Fruit fly (Drosophila melanogaster) whole organism, wandering third instar larva: ENCODE results near the gene CG9519.

Source experiments
- HLH106 ChIP-seq: fragments of 200-800 bp; optimal IDR thresholded peaks from 3 replicates; lab custom pipeline; 2019; ENCODE audit warnings: missing biosample characterization, mild to moderate bottlenecking, missing genetic modification characterization, moderate library complexity
- Myc ChIP-seq: fragments of >200 bp; optimal IDR thresholded peaks from 2 replicates; lab custom pipeline; 2017
- N ChIP-seq: fragments of >200 bp; optimal IDR thresholded peaks from 2 replicates; lab custom pipeline; 2018; ENCODE audit warnings: missing biosample characterization, missing external identifiers, missing genetic modification characterization
- OdsH ChIP-seq: fragments of 200-800 bp; sonication (Bioruptor generic); optimal IDR thresholded peaks from 2 replicates; lab custom pipeline; 2016; ENCODE audit warnings: missing biosample characterization, mild to moderate bottlenecking, missing genetic modification characterization
- dsf ChIP-seq: sonication (Bioruptor generic); optimal IDR thresholded peaks from 2 replicates; lab custom pipeline; 2016; ENCODE audit warnings: missing biosample characterization, missing genetic modification characterization, borderline replicate concordance
- fru ChIP-seq: fragments of 200-800 bp; sonication (Bioruptor generic); optimal IDR thresholded peaks from 3 replicates; lab custom pipeline; 2016; ENCODE audit warnings: missing biosample characterization, mild to moderate bottlenecking, missing genetic modification characterization
- h ChIP-seq: fragments of 200-800 bp; sonication (Bioruptor generic); optimal IDR thresholded peaks from 3 replicates; lab custom pipeline; 2016; ENCODE audit warnings: missing biosample characterization, mild to moderate bottlenecking, missing genetic modification characterization
- pan ChIP-seq: fragments of >200 bp; optimal IDR thresholded peaks from 2 replicates; lab custom pipeline; 2017
- psq ChIP-seq: fragments of 200-800 bp; sonication (Bioruptor generic); optimal IDR thresholded peaks from 3 replicates; lab custom pipeline; 2017; ENCODE audit warnings: missing biosample characterization, mild to moderate bottlenecking, missing genetic modification characterization, moderate library complexity
- sage ChIP-seq: fragments of 200-800 bp; sonication (Bioruptor generic); optimal IDR thresholded peaks from 2 replicates; lab custom pipeline; 2016; ENCODE audit warnings: missing biosample characterization, mild to moderate bottlenecking, missing genetic modification characterization
- usp ChIP-seq: fragments of >200 bp; optimal IDR thresholded peaks from 2 replicates; lab custom pipeline; 2017; ENCODE audit warnings: missing biosample characterization, missing genetic modification characterization

- TF ChIP-seq fru (GFP tag; lab: Kevin White, UChicago) (no peak), pan (lab: Kevin White, UChicago) (no peak), h (GFP tag; lab: Kevin White, UChicago) (no peak), Myc (lab: Kevin White, UChicago) (no peak), dsf (GFP tag; lab: Kevin White, UChicago) (no peak), HLH106 (tag; lab: Kevin White, UChicago) (no peak), psq (GFP tag; lab: Kevin White, UChicago) (no peak), usp (GFP tag; lab: Kevin White, UChicago) (no peak), N (GFP tag; lab: Kevin White, UChicago) (no peak), OdsH (GFP tag; lab: Kevin White, UChicago) (no peak), sage (GFP tag; lab: Kevin White, UChicago) (no peak)
Measured at dm6 chrX:14827643-14828042, 28.5 kb downstream of the CG9519 start.
